Fruit fly (Drosophila melanogaster): ENCODE measurements around the gene fbp.

The fbp gene

DNA sequence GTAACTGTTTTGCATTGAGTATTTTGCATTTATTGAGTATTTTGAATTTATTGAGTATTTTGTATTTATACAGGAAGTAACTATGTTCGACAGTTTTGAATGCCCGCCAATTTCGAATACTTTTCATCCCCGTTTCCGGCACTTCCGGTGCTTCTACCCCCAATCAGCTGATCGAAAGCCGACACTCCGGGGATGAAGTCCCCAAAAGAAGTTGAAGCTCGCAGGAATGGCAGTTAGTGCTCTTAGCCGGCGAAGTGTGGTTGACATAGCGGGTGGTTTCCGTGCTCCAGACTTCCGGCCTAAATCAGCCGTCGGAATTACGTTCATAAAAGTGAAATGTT, 32.1 kb upstream of the fbp start, which contains the start of gene sick (continued):
- TF ChIP-seq Scr (GFP tag; IDR thresholded peaks at IDR 0.05; ENCODE audit: partially characterized antibody) (no peak), CG13894 (tag; optimal IDR thresholded peaks at IDR 0.05) (no peak), nom (GFP tag; optimal IDR thresholded peaks at IDR 0.05) (no peak), BEAF-32 (GFP tag; optimal IDR thresholded peaks at IDR 0.05) (no peak), CG10543 (GFP tag; optimal IDR thresholded peaks at IDR 0.05) (peak; percentile 34), MBD-R2 (GFP tag; IDR thresholded peaks at IDR 0.05) (no peak), CG2199 (GFP tag; IDR thresholded peaks at IDR 0.05) (no peak), Dip2 (GFP tag; IDR thresholded peaks at IDR 0.05) (no peak), zfh1 (GFP tag; IDR thresholded peaks at IDR 0.05) (no peak), PHDP (tag; optimal IDR thresholded peaks at IDR 0.05) (peak; percentile 11), CG13624 (GFP tag; optimal IDR thresholded peaks at IDR 0.05) (no peak), CG31441 (GFP tag; IDR thresholded peaks at IDR 0.05) (0 out of 2 replicates have a peak, but pooled peaks have one; percentile 39), CTCF (GFP tag; optimal IDR thresholded peaks at IDR 0.05) (no peak), CG4707 (GFP tag; optimal IDR thresholded peaks at IDR 0.05) (peak; percentile 3)

dm6 chr2L:19795320-19796110, 31.6 kb upstream of the fbp start:
- TF ChIP-seq ap (GFP tag; IDR thresholded peaks at IDR 0.05) = no peak
- TF ChIP-seq unc-4 (GFP tag; IDR thresholded peaks at IDR 0.05; ENCODE audit: partially characterized antibody) = peak; percentile 78
- peak; percentile 21; the same call in 1 of the 3 replicates for TF ChIP-seq Aef1 (GFP tag; IDR thresholded peaks at IDR 0.05)
- peak; percentile 11 for TF ChIP-seq Mes4 (GFP tag; optimal IDR thresholded peaks at IDR 0.05)
- 0 out of 4 replicates have a peak, but pooled peaks have one; percentile 67 for TF ChIP-seq chinmo (GFP tag; IDR thresholded peaks at IDR 0.05; ENCODE audit: partially characterized antibody)
- TF ChIP-seq unpg (GFP tag; optimal IDR thresholded peaks at IDR 0.05) = no peak
- no peak; the same call in 2 of the 3 replicates for TF ChIP-seq CG14050 (GFP tag; IDR thresholded peaks at IDR 0.05)
- TF ChIP-seq inv (GFP tag; IDR thresholded peaks at IDR 0.05; ENCODE audit: partially characterized antibody) = peak; percentile 77
- no peak for TF ChIP-seq zf30C (GFP tag; optimal IDR thresholded peaks at IDR 0.05)
- TF ChIP-seq CG16863 (GFP tag; optimal IDR thresholded peaks at IDR 0.05) = no peak
- TF ChIP-seq seq (GFP tag; IDR thresholded peaks at IDR 0.05) = no peak
- no peak for TF ChIP-seq CG4730 (GFP tag; IDR thresholded peaks at IDR 0.05)
- no peak for TF ChIP-seq GATAe (GFP tag; conservative IDR thresholded peaks at IDR 0.05)
- peak; percentile 71 for TF ChIP-seq HLH4C (GFP tag; IDR thresholded peaks at IDR 0.05; ENCODE audit: partially characterized antibody)
- TF ChIP-seq Fer1 (GFP tag; optimal IDR thresholded peaks at IDR 0.05) = no peak
- TF ChIP-seq mirr (GFP tag; optimal IDR thresholded peaks at IDR 0.05) = no peak
- TF ChIP-seq Oli (tag; optimal IDR thresholded peaks at IDR 0.05) = no peak
- 0 out of 2 replicates have a peak, but pooled peaks have one; percentile 11 for TF ChIP-seq sisA (GFP tag; IDR thresholded peaks at IDR 0.05)
- peak; percentile 95 for TF ChIP-seq Ets65A (GFP tag)
- peak; percentile 40 for TF ChIP-seq CG8388 (GFP tag; optimal IDR thresholded peaks at IDR 0.05)
- no peak for TF ChIP-seq Usf (GFP tag; optimal IDR thresholded peaks at IDR 0.05)
- peak; percentile 51; the same call in 1 of the 2 replicates for TF ChIP-seq chm (GFP tag; IDR thresholded peaks at IDR 0.05)
- TF ChIP-seq CG18764 (GFP tag; optimal IDR thresholded peaks at IDR 0.05) = peak; percentile 37
- TF ChIP-seq sd (tag; optimal IDR thresholded peaks at IDR 0.05) = peak; percentile 95
- peak; percentile 80 for TF ChIP-seq CG34224 (GFP tag; IDR thresholded peaks at IDR 0.05; ENCODE audit: partially characterized antibody)
- no peak for TF ChIP-seq tap (tag; optimal IDR thresholded peaks at IDR 0.05)
- TF ChIP-seq bab2 (GFP tag; optimal IDR thresholded peaks at IDR 0.05) = peak; percentile 48
- no peak for TF ChIP-seq nom (GFP tag; optimal IDR thresholded peaks at IDR 0.05)
- TF ChIP-seq CG8281 (tag; optimal IDR thresholded peaks at IDR 0.05) = peak; percentile 74
- no peak for TF ChIP-seq ara (GFP tag; IDR thresholded peaks at IDR 0.05)
- TF ChIP-seq Ssrp (tag; optimal IDR thresholded peaks at IDR 0.05) = no peak
- TF ChIP-seq stwl (tag; optimal IDR thresholded peaks at IDR 0.05) = peak; percentile 90
- peak; percentile 48 for TF ChIP-seq CG2712 (tag; optimal IDR thresholded peaks at IDR 0.05)
- TF ChIP-seq tgo (GFP tag; IDR thresholded peaks at IDR 0.05) = no peak
- TF ChIP-seq pho (GFP tag; optimal IDR thresholded peaks at IDR 0.05) = peak; percentile 65
- peak; percentile 66 for TF ChIP-seq CG31441 (GFP tag; IDR thresholded peaks at IDR 0.05)
